Worm (Caenorhabditis elegans) whole organism, late embryonic: ENCODE data around the gene Y62F5A.12.

Experiments
- C08G9.2 ChIP-seq: sonication (generic microtip); optimal IDR thresholded peaks from 2 replicates; lab custom pipeline; 2016; ENCODE audit warnings: mild to moderate bottlenecking, missing genetic modification characterization, moderate library complexity, missing compliant biosample characterization
- T23F11.4 ChIP-seq: fragments of 200-800 bp; sonication (Bioruptor generic); optimal IDR thresholded peaks from 2 replicates; lab custom pipeline; 2018; ENCODE audit warnings: mild to moderate bottlenecking, missing genetic modification characterization, missing compliant biosample characterization
- ceh-14 ChIP-seq: sonication (generic microtip); optimal IDR thresholded peaks from 2 replicates; lab custom pipeline; 2016; ENCODE audit warnings: missing genotype, missing genetic modification characterization, missing compliant biosample characterization
- ceh-18 ChIP-seq: sonication (generic microtip); optimal IDR thresholded peaks from 2 replicates; lab custom pipeline; 2016; ENCODE audit warnings: missing genetic modification characterization, missing compliant biosample characterization
- ceh-22 ChIP-seq: sonication (generic microtip); optimal IDR thresholded peaks from 2 replicates; lab custom pipeline; 2017; ENCODE audit warnings: missing biosample characterization, missing genetic modification characterization
- ceh-24 ChIP-seq: sonication (generic microtip); optimal IDR thresholded peaks from 2 replicates; lab custom pipeline; 2016; ENCODE audit warnings: mild to moderate bottlenecking, missing genetic modification characterization, missing compliant biosample characterization
- ceh-31 ChIP-seq: sonication (generic microtip); optimal IDR thresholded peaks from 2 replicates; lab custom pipeline; 2016; ENCODE audit warnings: missing genetic modification characterization, missing compliant biosample characterization
- ceh-45 ChIP-seq: fragments of 200-800 bp; sonication (Bioruptor generic); IDR thresholded peaks from 2 replicates; pipeline ENCODE4 v1.3.6; 2022; ENCODE audit warnings: missing genetic modification reagents, missing genetic modification characterization, missing compliant biosample characterization
- ceh-48 ChIP-seq: sonication (generic microtip); optimal IDR thresholded peaks from 2 replicates; lab custom pipeline; 2016; ENCODE audit warnings: missing genetic modification characterization, inconsistent platforms, missing compliant biosample characterization
- ceh-6 ChIP-seq: fragments of 200-800 bp; sonication (Bioruptor generic); optimal IDR thresholded peaks from 2 replicates; lab custom pipeline; 2018; ENCODE audit warnings: mild to moderate bottlenecking, missing genetic modification characterization, missing compliant biosample characterization
- ceh-9 ChIP-seq: sonication (generic microtip); optimal IDR thresholded peaks from 2 replicates; lab custom pipeline; 2016; ENCODE audit warnings: mild to moderate bottlenecking, missing genetic modification characterization, inconsistent platforms, missing compliant biosample characterization
- dmd-4 ChIP-seq: sonication (generic microtip); optimal IDR thresholded peaks from 2 replicates; lab custom pipeline; 2016; ENCODE audit warnings: borderline replicate concordance, missing genetic modification characterization, missing compliant biosample characterization
- dve-1 ChIP-seq: sonication (generic microtip); optimal IDR thresholded peaks from 2 replicates; lab custom pipeline; 2017; ENCODE audit warnings: antibody characterized with exemption, mild to moderate bottlenecking, missing genetic modification characterization, missing compliant biosample characterization
- elt-2 ChIP-seq: sonication (generic microtip); optimal IDR thresholded peaks from 2 replicates; lab custom pipeline; 2016; ENCODE audit warnings: missing genetic modification reagents, missing genetic modification characterization, missing compliant biosample characterization
- elt-4 ChIP-seq: sonication (generic microtip); optimal IDR thresholded peaks from 2 replicates; lab custom pipeline; 2016; ENCODE audit warnings: missing genetic modification characterization, missing compliant biosample characterization
- fkh-10 ChIP-seq: fragments of 150-350 bp; optimal IDR thresholded peaks from 2 replicates; lab custom pipeline; 2014; ENCODE audit warnings: missing biosample characterization, missing genetic modification reagents, missing genetic modification characterization
- fkh-6 ChIP-seq: sonication (generic microtip); optimal IDR thresholded peaks from 2 replicates; lab custom pipeline; 2016; ENCODE audit warnings: missing genetic modification characterization, missing compliant biosample characterization
- gmeb-2 ChIP-seq: sonication (generic microtip); optimal IDR thresholded peaks from 2 replicates; lab custom pipeline; 2016; ENCODE audit warnings: missing genetic modification characterization, inconsistent platforms, missing compliant biosample characterization
- hlh-13 ChIP-seq: fragments of 200-800 bp; sonication (Bioruptor generic); optimal IDR thresholded peaks from 2 replicates; lab custom pipeline; 2018; ENCODE audit warnings: mild to moderate bottlenecking, missing genetic modification characterization, missing compliant biosample characterization
- hlh-30 ChIP-seq: sonication (generic microtip); optimal IDR thresholded peaks from 2 replicates; lab custom pipeline; 2017; ENCODE audit warnings: antibody characterized with exemption, missing genetic modification characterization, missing compliant biosample characterization; ENCODE audit not compliant: insufficient read depth
- hlh-8 ChIP-seq: sonication (generic microtip); optimal IDR thresholded peaks from 2 replicates; lab custom pipeline; 2016; ENCODE audit warnings: missing genotype, missing genetic modification characterization, missing compliant biosample characterization
- lim-6 ChIP-seq: sonication (generic microtip); optimal IDR thresholded peaks from 2 replicates; lab custom pipeline; 2016; ENCODE audit warnings: missing genetic modification characterization, missing compliant biosample characterization
- lin-11 ChIP-seq: fragments of 200-800 bp; sonication (Bioruptor generic); optimal IDR thresholded peaks from 2 replicates; lab custom pipeline; 2018; ENCODE audit warnings: mild to moderate bottlenecking, missing genetic modification characterization, missing compliant biosample characterization
- madf-2 ChIP-seq: sonication (generic microtip); optimal IDR thresholded peaks from 2 replicates; lab custom pipeline; 2017; ENCODE audit warnings: missing genetic modification characterization, missing compliant biosample characterization
- mec-3 ChIP-seq: sonication (generic microtip); optimal IDR thresholded peaks from 2 replicates; lab custom pipeline; 2016; ENCODE audit warnings: borderline replicate concordance, missing genetic modification characterization, missing compliant biosample characterization
- nfya-1 ChIP-seq: sonication (generic microtip); optimal IDR thresholded peaks from 2 replicates; lab custom pipeline; 2017; ENCODE audit warnings: missing genetic modification characterization, mild to moderate bottlenecking, missing compliant biosample characterization, antibody characterized with exemption, moderate library complexity
- nhr-11 ChIP-seq: fragments of 150-350 bp; optimal IDR thresholded peaks from 2 replicates; lab custom pipeline; 2014; ENCODE audit warnings: missing biosample characterization, missing genetic modification characterization
- pax-1 ChIP-seq: fragments of 150-350 bp; optimal IDR thresholded peaks from 2 replicates; lab custom pipeline; 2014; ENCODE audit warnings: missing biosample characterization, missing genetic modification characterization
- pha-2 ChIP-seq: sonication (generic microtip); optimal IDR thresholded peaks from 2 replicates; lab custom pipeline; 2017; ENCODE audit warnings: mild to moderate bottlenecking, missing genetic modification characterization, missing compliant biosample characterization
- pha-4 ChIP-seq: fragments of 150-350 bp; optimal IDR thresholded peaks from 2 replicates; lab custom pipeline; 2018; ENCODE audit warnings: missing biosample characterization, missing genetic modification reagents, missing genetic modification characterization
- pqm-1 ChIP-seq: sonication (generic microtip); optimal IDR thresholded peaks from 2 replicates; lab custom pipeline; 2016; ENCODE audit warnings: missing genetic modification characterization, missing compliant biosample characterization
- pros-1 ChIP-seq: fragments of 150-350 bp; optimal IDR thresholded peaks from 2 replicates; lab custom pipeline; 2014; ENCODE audit warnings: missing biosample characterization, missing genetic modification reagents, missing genetic modification characterization
- ref-2 ChIP-seq: sonication (generic microtip); optimal IDR thresholded peaks from 2 replicates; lab custom pipeline; 2016; ENCODE audit warnings: missing genetic modification characterization, missing compliant biosample characterization
- rnt-1 ChIP-seq: sonication (generic microtip); optimal IDR thresholded peaks from 2 replicates; lab custom pipeline; 2016; ENCODE audit warnings: missing genetic modification characterization, missing compliant biosample characterization
- sdc-2 ChIP-seq: sonication (generic microtip); optimal IDR thresholded peaks from 2 replicates; lab custom pipeline; 2016; ENCODE audit warnings: missing genotype, missing genetic modification characterization, missing compliant biosample characterization
- sox-2 ChIP-seq: fragments of 200-800 bp; sonication (Bioruptor generic); IDR thresholded peaks from 2 replicates; pipeline ENCODE4 v1.3.6; 2022; ENCODE audit warnings: missing genetic modification reagents, missing genetic modification characterization, missing compliant biosample characterization
- sox-4 ChIP-seq: sonication (generic microtip); optimal IDR thresholded peaks from 2 replicates; lab custom pipeline; 2017; ENCODE audit warnings: mild to moderate bottlenecking, missing genetic modification characterization, inconsistent platforms, missing compliant biosample characterization
- syd-9 ChIP-seq: sonication (generic microtip); optimal IDR thresholded peaks from 2 replicates; lab custom pipeline; 2016; ENCODE audit warnings: mild to moderate bottlenecking, missing genetic modification characterization, moderate library complexity, missing compliant biosample characterization
- tbx-2 ChIP-seq: sonication (generic microtip); optimal IDR thresholded peaks from 2 replicates; lab custom pipeline; 2016; ENCODE audit warnings: missing genetic modification characterization, missing compliant biosample characterization
- tbx-7 ChIP-seq: sonication (generic microtip); optimal IDR thresholded peaks from 2 replicates; lab custom pipeline; 2016; ENCODE audit warnings: missing genotype, missing genetic modification characterization, missing compliant biosample characterization
- ttx-3 ChIP-seq: sonication (generic microtip); optimal IDR thresholded peaks from 2 replicates; lab custom pipeline; 2016; ENCODE audit warnings: missing genetic modification reagents, missing genetic modification characterization, missing compliant biosample characterization
- unc-3 ChIP-seq, 2 experiments: fragments of 200-800 bp in 1 of 2; sonication (Bioruptor generic) in 1 of 2; sonication (generic microtip) in 1 of 2; conservative IDR thresholded peaks in 1 of 2; optimal IDR thresholded peaks in 1 of 2; 2 replicates each; pipeline versions ENCODE4 v1.3.6 to Lab custom; 2016 to 2022; ENCODE audit warnings: missing compliant biosample characterization in 2 of 2, missing genetic modification characterization in 2 of 2, missing genetic modification reagents in 1 of 2
- unc-55 ChIP-seq: sonication (generic microtip); optimal IDR thresholded peaks from 2 replicates; lab custom pipeline; 2017; ENCODE audit warnings: missing biosample characterization, missing genetic modification reagents, missing genetic modification characterization

The Y62F5A.12 gene

ce11 chrII:11542385-11542784 lies 8.1 kb upstream of the Y62F5A.12 start, which contains the start of gene gtf-2E2:
Gene gtf-2E2, minus strand, starts transcription at chrII:11542495.
- TF ChIP-seq dve-1 (tag; lab: Kevin White, UChicago) = no peak
- TF ChIP-seq tbx-2 (tag; lab: Kevin White, UChicago) = peak; percentile 25
- TF ChIP-seq pros-1 (tag; lab: Kevin White, UChicago) = no peak
- TF ChIP-seq pqm-1 (tag; lab: Kevin White, UChicago) = no peak
- no peak for TF ChIP-seq hlh-30 (tag; lab: Kevin White, UChicago)
- no peak for TF ChIP-seq hlh-13 (GFP tag; lab: Kevin White, UChicago)
- TF ChIP-seq C08G9.2 (tag; lab: Kevin White, UChicago) = peak; percentile 56
- TF ChIP-seq elt-4 (tag; lab: Kevin White, UChicago) = no peak
- TF ChIP-seq ceh-14 (tag; lab: Kevin White, UChicago) = no peak
- no peak for TF ChIP-seq elt-2 (tag; lab: Kevin White, UChicago)
- TF ChIP-seq ceh-6 (GFP tag; lab: Kevin White, UChicago) = no peak
- TF ChIP-seq dmd-4 (tag; lab: Kevin White, UChicago) = no peak
- no peak for TF ChIP-seq madf-2 (tag; lab: Kevin White, UChicago)
- no peak for TF ChIP-seq fkh-10
- TF ChIP-seq lim-6 (tag; lab: Kevin White, UChicago) = no peak
- no peak for TF ChIP-seq pax-1
- no peak for TF ChIP-seq pha-4 (tag; lab: Kevin White, UChicago)
- TF ChIP-seq lin-11 (tag; lab: Kevin White, UChicago) = no peak
- no peak for TF ChIP-seq ceh-45
- no peak for TF ChIP-seq syd-9 (tag; lab: Kevin White, UChicago)
- TF ChIP-seq T23F11.4 (GFP tag; lab: Kevin White, UChicago) = no peak
- no peak for TF ChIP-seq unc-3 (GFP tag; conservative IDR thresholded peaks at IDR 0.05; lab: Robert Waterston, UW)
- no peak for TF ChIP-seq unc-3 (tag; optimal IDR thresholded peaks at IDR 0.05; lab: Kevin White, UChicago)
- TF ChIP-seq mec-3 (tag; lab: Kevin White, UChicago) = no peak
- TF ChIP-seq sdc-2 = no peak
- no peak for TF ChIP-seq rnt-1 (tag; lab: Kevin White, UChicago)
- TF ChIP-seq ttx-3 = no peak
- TF ChIP-seq nfya-1 (tag; lab: Kevin White, UChicago) = peak; percentile 3
- TF ChIP-seq sox-2 (GFP tag; lab: Robert Waterston, UW) = no peak
- TF ChIP-seq pha-2 = no peak
- TF ChIP-seq ceh-24 = no peak
- peak; percentile 53 for TF ChIP-seq ceh-48 (tag; lab: Kevin White, UChicago)
- no peak for TF ChIP-seq ceh-18
- TF ChIP-seq nhr-11 (tag; lab: Kevin White, UChicago) = no peak
- peak; percentile 55 for TF ChIP-seq ceh-31 (tag; lab: Kevin White, UChicago)
- TF ChIP-seq ref-2 (tag; lab: Kevin White, UChicago) = no peak
- no peak for TF ChIP-seq fkh-6 (tag; lab: Kevin White, UChicago)
- no peak for TF ChIP-seq unc-55
- TF ChIP-seq hlh-8 (tag; lab: Kevin White, UChicago) = no peak
- no peak for TF ChIP-seq tbx-7 (tag; lab: Kevin White, UChicago)
- no peak for TF ChIP-seq sox-4 (tag; lab: Kevin White, UChicago)
- TF ChIP-seq ceh-22 (tag; lab: Kevin White, UChicago) = no peak
- no peak for TF ChIP-seq ceh-9 (tag; lab: Kevin White, UChicago)
- no peak for TF ChIP-seq gmeb-2 (tag; lab: Kevin White, UChicago)
